Fruit fly (Drosophila melanogaster): ENCODE data around the gene ND-15.
A peak's percentile ranks its signal among the peaks of the same experiment; 100 is the strongest.

Gene ND-15

dm6 chr2L:131466-132270 lies 17.1 kb downstream of the ND-15 start, which contains the start of gene Gs1 (continued):
- TF ChIP-seq ATbp (GFP tag; optimal IDR thresholded peaks at IDR 0.05) (peak; percentile 38), CG16815 (GFP tag; optimal IDR thresholded peaks at IDR 0.05) (no peak), seq (GFP tag; IDR thresholded peaks at IDR 0.05) (peak; percentile 18; the same call in 1 of the 2 replicates), CG11723 (GFP tag; optimal IDR thresholded peaks at IDR 0.05) (peak; percentile 27), aop (GFP tag; IDR thresholded peaks at IDR 0.05) (no peak), CG8290 (GFP tag; optimal IDR thresholded peaks at IDR 0.05) (no peak), CG8290 (tag; optimal IDR thresholded peaks at IDR 0.05) (peak; percentile 8 to 65), nau (GFP tag; optimal IDR thresholded peaks at IDR 0.05) (peak; percentile 48), Asciz (GFP tag; optimal IDR thresholded peaks at IDR 0.05) (peak; percentile 15), Sry-β (GFP tag; optimal IDR thresholded peaks at IDR 0.05) (no peak), CG6791 (GFP tag; IDR thresholded peaks at IDR 0.05; ENCODE audit: partially characterized antibody) (peak; percentile 57; the same call in 1 of the 3 replicates), CG1832 (GFP tag; optimal IDR thresholded peaks at IDR 0.05) (no peak), yki (optimal IDR thresholded peaks at IDR 0.05) (peak; percentile 36), CG7786 (GFP tag; optimal IDR thresholded peaks at IDR 0.05) (no peak), tap (tag; optimal IDR thresholded peaks at IDR 0.05) (peak; percentile 11), HmgZ (tag; optimal IDR thresholded peaks at IDR 0.05) (peak; percentile 81), MESR4 (GFP tag; optimal IDR thresholded peaks at IDR 0.05) (peak; percentile 49), CG2712 (tag; optimal IDR thresholded peaks at IDR 0.05) (peak; percentile 30), ttk (GFP tag; IDR thresholded peaks at IDR 0.05) (peak; percentile 34; the same call in 1 of the 2 replicates), CG6254 (GFP tag; optimal IDR thresholded peaks at IDR 0.05) (peak; percentile 13), CrebB (tag; optimal IDR thresholded peaks at IDR 0.05) (peak; percentile 41), grau (tag; optimal IDR thresholded peaks at IDR 0.05) (peak; percentile 24), TFAM (GFP tag; optimal IDR thresholded peaks at IDR 0.05) (no peak), ssp (GFP tag; IDR thresholded peaks at IDR 0.05) (no peak), unc-4 (GFP tag; IDR thresholded peaks at IDR 0.05; ENCODE audit: partially characterized antibody) (peak; percentile 52), Fer3 (tag; optimal IDR thresholded peaks at IDR 0.05) (peak; percentile 50), Drgx (GFP tag; IDR thresholded peaks at IDR 0.05) (peak; percentile 58), CkIIα-i1 (GFP tag; IDR thresholded peaks at IDR 0.05) (no peak), E2f2 (GFP tag; IDR thresholded peaks at IDR 0.05) (peak; percentile 34; the same call in 1 of the 2 replicates), CG13624 (GFP tag; optimal IDR thresholded peaks at IDR 0.05) (no peak), kni (GFP tag; optimal IDR thresholded peaks at IDR 0.05) (peak; percentile 79), dpn (GFP tag; optimal IDR thresholded peaks at IDR 0.05) (peak; percentile 7 to 29), Dp (GFP tag; optimal IDR thresholded peaks at IDR 0.05) (peak; percentile 18), CG4617 (GFP tag; optimal IDR thresholded peaks at IDR 0.05; ENCODE audit: borderline replicate concordance) (no peak), CG9932 (GFP tag; IDR thresholded peaks at IDR 0.05) (0 out of 2 replicates have a peak, but pooled peaks have one; percentile 11), Camta (GFP tag; optimal IDR thresholded peaks at IDR 0.05) (no peak), slou (GFP tag; optimal IDR thresholded peaks at IDR 0.05) (no peak), pnt (GFP tag; optimal IDR thresholded peaks at IDR 0.05) (no peak), lbe (GFP tag; optimal IDR thresholded peaks at IDR 0.05) (peak; percentile 0), CG9727 (GFP tag; optimal IDR thresholded peaks at IDR 0.05) (no peak), bsh (GFP tag; optimal IDR thresholded peaks at IDR 0.05) (peak in 1 of 2 experiments; percentile 66), Vsx1 (GFP tag; optimal IDR thresholded peaks at IDR 0.05) (peak; percentile 52), CG8924 (tag; optimal IDR thresholded peaks at IDR 0.05) (no peak), CG15514 (GFP tag; optimal IDR thresholded peaks at IDR 0.05) (peak; percentile 44), sob (GFP tag; IDR thresholded peaks at IDR 0.05) (peak; percentile 70), Doc3 (GFP tag; IDR thresholded peaks at IDR 0.05; ENCODE audit: partially characterized antibody) (peak; percentile 14; the same call in 1 of the 3 replicates), CG12299 (tag; optimal IDR thresholded peaks at IDR 0.05) (peak; percentile 33), Nf-YB (GFP tag; optimal IDR thresholded peaks at IDR 0.05) (peak; percentile 65)
